Worm (Caenorhabditis elegans): Measurements from ENCODE around the gene tsp-11.

DNA sequence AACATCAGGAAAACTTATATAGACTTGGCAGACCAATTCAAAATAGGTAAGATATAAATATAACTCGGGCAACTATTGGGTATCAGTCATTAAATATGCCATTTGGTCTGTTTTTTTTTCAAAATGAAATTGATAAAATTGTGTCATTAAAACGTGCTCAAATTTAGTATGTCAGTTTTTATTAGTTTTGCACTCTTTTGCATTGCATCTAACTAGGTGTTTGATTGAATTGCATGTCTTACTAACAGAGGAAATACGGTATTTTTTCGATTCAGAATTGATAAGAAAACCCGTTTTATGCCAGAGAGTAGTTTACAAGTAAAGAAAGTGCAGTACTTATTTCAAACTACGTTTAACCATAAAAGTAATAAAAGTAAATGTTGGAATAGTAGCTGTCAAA lies 7.2 kb upstream of the tsp-11 start:
- TF ChIP-seq med-1 (GFP tag; optimal IDR thresholded peaks at IDR 0.05; ENCODE audit: insufficient read depth) (no peak), ztf-29 (GFP tag; IDR thresholded peaks at IDR 0.05) (no peak), cog-1 (tag; optimal IDR thresholded peaks at IDR 0.05) (no peak), T22C8.4 (GFP tag; IDR thresholded peaks at IDR 0.05) (no peak)

Measured in whole organism, midembryonic.